Worm (Caenorhabditis elegans) whole organism, L4/young adult: ENCODE results near the gene efk-1.
A peak's percentile ranks its signal among the peaks of the same experiment; 100 is the strongest.

Experiments
- W03F9.2 ChIP-seq: fragments of 150-350 bp; optimal IDR thresholded peaks from 2 replicates; lab custom pipeline; 2014; ENCODE audit warnings: missing biosample characterization, missing genetic modification characterization
- dao-5 ChIP-seq: sonication (generic microtip); optimal IDR thresholded peaks from 2 replicates; lab custom pipeline; 2016; ENCODE audit warnings: missing genotype, missing genetic modification characterization, moderate library complexity, missing compliant biosample characterization
- him-1 ChIP-seq: sonication (generic microtip); optimal IDR thresholded peaks from 2 replicates; lab custom pipeline; 2016; ENCODE audit warnings: missing genotype, missing genetic modification reagents, missing genetic modification characterization, missing compliant biosample characterization

ce11 chrIII:6173020-6173597 is 4.8 kb upstream of the efk-1 start, which contains the start of the genes abcf-3 and F42A10.5:
- no peak for TF ChIP-seq him-1 (tag; lab: Kevin White, UChicago)
- TF ChIP-seq W03F9.2 (tag; lab: Kevin White, UChicago) = peak; percentile 90
- TF ChIP-seq dao-5 (tag; lab: Kevin White, UChicago) = no peak
